Fruit fly (Drosophila melanogaster): ENCODE measurements around the gene fh.
A peak's percentile ranks its signal among the peaks of the same experiment; 100 is the strongest.

The fh gene

DNA sequence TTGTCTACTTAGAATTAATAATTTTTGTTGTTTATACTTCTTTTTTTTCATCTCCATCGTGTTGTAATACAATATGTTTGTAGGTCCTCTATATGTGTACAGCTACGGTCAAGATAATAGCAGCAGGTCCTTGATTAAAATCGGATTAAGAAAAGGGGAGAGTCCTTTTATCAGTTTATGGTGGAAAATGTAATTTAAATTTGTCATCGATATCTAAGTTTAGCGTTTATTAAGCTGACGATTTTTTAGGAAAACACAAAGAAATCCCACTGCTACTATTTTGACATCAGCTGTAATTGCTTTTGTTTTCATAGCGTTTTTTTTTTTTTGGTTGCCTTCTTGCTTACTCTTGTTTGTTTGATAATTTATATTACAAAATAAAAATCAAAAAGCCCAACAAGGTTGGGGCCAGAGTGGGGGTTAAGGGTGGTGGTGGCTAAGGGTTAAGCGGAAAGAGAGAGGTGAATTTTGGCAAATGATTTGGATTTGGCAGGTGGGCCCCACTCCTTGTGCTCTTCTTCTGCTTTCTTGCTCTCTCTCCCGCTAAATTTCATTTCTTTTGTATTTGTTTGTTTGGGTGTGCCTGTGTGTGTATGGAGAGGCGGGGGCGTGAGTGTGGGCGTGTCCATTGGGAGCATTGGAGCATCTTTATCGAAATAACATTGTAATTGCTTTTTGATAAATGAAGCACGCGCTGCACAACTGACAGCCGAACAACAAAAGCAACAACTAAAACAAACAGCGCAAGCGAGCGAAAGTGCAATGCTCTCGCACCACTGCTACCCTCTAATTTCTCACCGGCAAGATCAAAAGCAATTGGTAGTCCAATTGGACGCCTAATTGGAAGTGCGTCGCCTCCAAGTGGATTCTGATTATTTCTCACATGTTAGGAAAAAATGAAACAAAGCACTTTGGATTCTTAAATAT lies 27.8 kb downstream of the fh start (continued):
- TF ChIP-seq lov (optimal IDR thresholded peaks at IDR 0.05) (no peak), lov (GFP tag; IDR thresholded peaks at IDR 0.05) (no peak), shn (GFP tag; optimal IDR thresholded peaks at IDR 0.05) (no peak), D (optimal IDR thresholded peaks at IDR 0.05) (no peak), D (GFP tag; optimal IDR thresholded peaks at IDR 0.05) (peak; percentile 37), CG4820 (GFP tag; optimal IDR thresholded peaks at IDR 0.05) (peak; percentile 32), Mes4 (GFP tag; optimal IDR thresholded peaks at IDR 0.05) (peak; percentile 5), pan (optimal IDR thresholded peaks at IDR 0.05) (no peak), pan (GFP tag; optimal IDR thresholded peaks at IDR 0.05 in 1 of 2, IDR thresholded peaks at IDR 0.05 in 1 of 2) (peak in 1 of 2 experiments; percentile 50), btn (GFP tag; optimal IDR thresholded peaks at IDR 0.05) (no peak), sens (GFP tag) (peak; percentile 89), CG10959 (GFP tag; IDR thresholded peaks at IDR 0.05) (no peak), CG1529 (GFP tag; optimal IDR thresholded peaks at IDR 0.05) (no peak), CG2712 (tag; optimal IDR thresholded peaks at IDR 0.05) (peak; percentile 55), hbn (GFP tag; IDR thresholded peaks at IDR 0.05; ENCODE audit: partially characterized antibody) (no peak), Six4 (GFP tag; optimal IDR thresholded peaks at IDR 0.05) (peak; percentile 32), HLH3B (GFP tag; IDR thresholded peaks at IDR 0.05) (peak; percentile 20; the same call in 1 of the 2 replicates), kay (GFP tag; optimal IDR thresholded peaks at IDR 0.05) (peak; percentile 2), CG32772 (GFP tag; IDR thresholded peaks at IDR 0.05) (no peak), gce (GFP tag; IDR thresholded peaks at IDR 0.05) (no peak), CG10209 (GFP tag; optimal IDR thresholded peaks at IDR 0.05) (peak; percentile 20), CG3163 (GFP tag; optimal IDR thresholded peaks at IDR 0.05) (no peak), croc (GFP tag; conservative IDR thresholded peaks at IDR 0.05) (no peak), CG14014 (GFP tag; IDR thresholded peaks at IDR 0.05) (peak; percentile 47), trh (GFP tag; optimal IDR thresholded peaks at IDR 0.05) (no peak), HHEX (GFP tag; optimal IDR thresholded peaks at IDR 0.05) (peak; percentile 45), CG9817 (tag; optimal IDR thresholded peaks at IDR 0.05) (no peak), cwo (GFP tag; optimal IDR thresholded peaks at IDR 0.05) (peak; percentile 41), vvl (GFP tag; IDR thresholded peaks at IDR 0.05) (peak; percentile 55), sima (GFP tag; optimal IDR thresholded peaks at IDR 0.05) (no peak), Aef1 (GFP tag; IDR thresholded peaks at IDR 0.05) (peak; percentile 16; the same call in 1 of the 3 replicates), NK7.1 (GFP tag; optimal IDR thresholded peaks at IDR 0.05) (peak; percentile 43), repo (GFP tag; optimal IDR thresholded peaks at IDR 0.05) (no peak), Sry-δ (GFP tag; optimal IDR thresholded peaks at IDR 0.05) (no peak), CG1832 (GFP tag; optimal IDR thresholded peaks at IDR 0.05) (no peak), BtbVII (GFP tag; optimal IDR thresholded peaks at IDR 0.05) (peak; percentile 45), sob (GFP tag; IDR thresholded peaks at IDR 0.05) (peak; percentile 19; the same call in 1 of the 2 replicates), corto (GFP tag; optimal IDR thresholded peaks at IDR 0.05) (no peak), odd (GFP tag; optimal IDR thresholded peaks at IDR 0.05) (no peak), CG34376 (GFP tag; optimal IDR thresholded peaks at IDR 0.05) (no peak), NC2β (GFP tag; optimal IDR thresholded peaks at IDR 0.05) (no peak), jumu (GFP tag; optimal IDR thresholded peaks at IDR 0.05) (no peak), crol (GFP tag; IDR thresholded peaks at IDR 0.05) (0 out of 2 replicates have a peak, but pooled peaks have one; percentile 16), oc (tag; optimal IDR thresholded peaks at IDR 0.05) (no peak), bigmax (GFP tag; optimal IDR thresholded peaks at IDR 0.05) (no peak), ham (GFP tag; IDR thresholded peaks at IDR 0.05) (no peak), pita (GFP tag; optimal IDR thresholded peaks at IDR 0.05) (no peak), disco-r (GFP tag; optimal IDR thresholded peaks at IDR 0.05) (no peak), mld (GFP tag; IDR thresholded peaks at IDR 0.05; ENCODE audit: partially characterized antibody) (no peak), Sin3A (optimal IDR thresholded peaks at IDR 0.05) (no peak), Dbx (GFP tag; IDR thresholded peaks at IDR 0.05) (no peak)
